Fruit fly (Drosophila melanogaster) whole organism, wandering third instar larva: ENCODE results near the gene trio.

Experiments used
- CG32264 ChIP-seq: fragments of 200-800 bp; sonication (Bioruptor generic); optimal IDR thresholded peaks from 2 replicates; lab custom pipeline; 2016; ENCODE audit warnings: missing biosample characterization, missing genetic modification characterization
- h ChIP-seq: fragments of 200-800 bp; sonication (Bioruptor generic); optimal IDR thresholded peaks from 3 replicates; lab custom pipeline; 2016; ENCODE audit warnings: missing biosample characterization, mild to moderate bottlenecking, missing genetic modification characterization

DNA sequence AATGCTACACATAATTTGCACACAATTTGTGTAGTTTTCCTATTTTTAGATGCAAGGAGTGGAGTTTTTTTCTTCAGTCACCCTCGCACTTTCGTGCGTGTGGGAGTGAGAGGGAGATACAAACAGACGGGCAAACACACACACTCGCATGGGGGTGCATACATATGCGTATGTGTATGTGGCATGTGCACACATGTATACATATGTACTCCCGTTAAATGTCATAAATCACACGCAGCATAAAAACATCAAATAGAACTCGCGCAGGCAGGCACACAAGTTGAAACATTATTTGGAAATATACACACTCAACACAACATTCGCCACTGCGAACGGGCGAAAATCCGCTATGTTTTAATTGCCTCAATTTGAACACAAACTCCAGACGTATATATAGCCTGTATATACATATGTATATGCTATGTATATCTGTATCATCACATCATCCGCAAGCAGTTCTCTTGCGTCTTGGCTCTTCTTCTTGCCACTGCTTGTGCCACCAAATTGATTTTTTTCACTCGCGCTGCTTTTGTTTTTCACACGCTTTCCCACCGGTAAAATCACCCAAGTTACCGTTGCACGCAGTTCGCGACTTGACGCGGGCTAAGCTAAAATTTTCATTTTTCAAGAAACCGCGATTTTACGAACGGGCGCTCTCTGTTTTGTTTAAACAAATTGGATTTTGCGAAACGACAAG is at the start of gene trio, which contains the start of gene CG9205:
- TF ChIP-seq CG32264 (no peak), h (GFP tag; lab: Kevin White, UChicago) (no peak)
